Worm (Caenorhabditis elegans) whole organism, early embryonic: ENCODE results near the gene nhr-19.

ENCODE experiments used
- B0310.2 ChIP-seq: sonication (generic microtip); optimal IDR thresholded peaks from 2 replicates; lab custom pipeline; 2016; ENCODE audit warnings: mild to moderate bottlenecking, missing genetic modification characterization, missing compliant biosample characterization
- hnd-1 ChIP-seq: sonication (generic microtip); optimal IDR thresholded peaks from 2 replicates; lab custom pipeline; 2016; ENCODE audit warnings: missing genetic modification characterization, missing compliant biosample characterization
- scrt-1 ChIP-seq: fragments of 200-800 bp; sonication (Bioruptor generic); IDR thresholded peaks from 2 replicates; pipeline ENCODE4 v1.3.6; 2022; ENCODE audit warnings: missing genetic modification characterization, missing compliant biosample characterization
- tbx-37 ChIP-seq: fragments of 200-800 bp; sonication (Bioruptor generic); conservative IDR thresholded peaks from 2 replicates; pipeline ENCODE4 v1.3.6; 2022; ENCODE audit warnings: missing genetic modification reagents, missing genetic modification characterization, missing compliant biosample characterization
- tra-4 ChIP-seq: sonication (generic microtip); optimal IDR thresholded peaks from 2 replicates; lab custom pipeline; 2017; ENCODE audit warnings: missing genetic modification characterization, missing compliant biosample characterization

DNA sequence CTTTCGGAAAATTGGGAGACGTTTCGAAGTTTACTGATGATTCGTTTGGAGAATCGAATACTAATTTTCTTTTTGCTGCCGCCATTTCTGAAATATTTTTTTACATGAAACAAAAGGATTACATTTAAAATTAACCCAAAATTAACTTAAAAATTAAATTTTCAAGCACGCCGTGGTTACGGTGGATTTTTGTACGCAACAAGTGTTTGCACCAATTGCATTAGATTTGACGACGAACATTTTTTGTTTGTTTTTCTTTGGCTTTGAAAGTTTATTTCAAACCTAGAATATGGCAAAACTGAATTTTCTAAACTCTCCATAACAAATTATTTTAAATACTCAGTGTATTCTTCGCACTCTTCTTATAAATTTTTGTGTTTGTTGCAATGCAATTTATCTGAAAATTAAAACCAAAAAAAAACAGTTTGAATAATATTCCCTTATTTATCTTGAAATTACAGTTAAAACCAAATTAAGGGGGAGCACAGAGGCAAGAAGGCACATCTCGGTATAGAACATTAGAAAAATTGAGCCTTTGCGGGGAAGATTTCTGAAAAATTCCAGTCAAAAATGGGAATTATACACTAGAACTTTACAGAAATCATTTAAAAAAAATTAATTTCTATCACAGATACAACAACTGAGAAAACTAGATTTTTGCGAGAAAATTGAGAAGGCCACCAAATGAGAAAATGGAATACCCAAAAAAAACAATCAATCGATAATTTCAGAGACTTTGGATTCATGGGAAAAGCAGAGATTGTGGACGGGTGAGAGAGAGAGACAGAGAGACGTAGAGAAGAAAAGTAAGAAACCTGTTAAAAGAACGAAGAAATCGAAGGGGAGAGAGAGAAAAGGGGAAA, 11.9 kb upstream of the nhr-19 start, which contains the start of gene hal-3:
- TF ChIP-seq tbx-37 (GFP tag; lab: Robert Waterston, UW) = no peak
- TF ChIP-seq B0310.2 (tag; lab: Kevin White, UChicago) = no peak
- TF ChIP-seq hnd-1 (tag; lab: Kevin White, UChicago) = no peak
- no peak for TF ChIP-seq scrt-1 (GFP tag; lab: Robert Waterston, UW)
- no peak for TF ChIP-seq tra-4 (tag; lab: Kevin White, UChicago)
